Worm (Caenorhabditis elegans): ENCODE results near the gene aldo-2.

aldo-2 gene

ce11 chrIII:5884007-5884406 is 7.6 kb upstream of the aldo-2 start, which contains the start of gene C28H8.5:
C28H8.5 (plus strand) TSS chrIII:5884307.
- TF ChIP-seq Y53G8AR.9 (GFP tag; conservative IDR thresholded peaks at IDR 0.05): no peak
- no peak for TF ChIP-seq tbp1 (GFP tag; optimal IDR thresholded peaks at IDR 0.05)
- TF ChIP-seq ceh-91 (GFP tag; IDR thresholded peaks at IDR 0.05): no peak
- TF ChIP-seq ceh-40 (GFP tag; IDR thresholded peaks at IDR 0.05): no peak
- no peak for TF ChIP-seq ztf-18 (tag; optimal IDR thresholded peaks at IDR 0.05)
- no peak for TF ChIP-seq hlh-26 (GFP tag; conservative IDR thresholded peaks at IDR 0.05)
- TF ChIP-seq snpc-3.4 (tag; optimal IDR thresholded peaks at IDR 0.05): no peak
- no peak for TF ChIP-seq ztf-6 (GFP tag; IDR thresholded peaks at IDR 0.05)
- no peak for TF ChIP-seq unc-130 (GFP tag; optimal IDR thresholded peaks at IDR 0.05)
- TF ChIP-seq ets-4 (GFP tag; optimal IDR thresholded peaks at IDR 0.05): no peak

ce11 chrIII:5883517-5883916 is 7.1 kb upstream of the aldo-2 start:
- TF ChIP-seq mel-28 (tag; optimal IDR thresholded peaks at IDR 0.05; ENCODE audit: borderline replicate concordance) (no peak), B0019.2 (GFP tag; conservative IDR thresholded peaks at IDR 0.05) (no peak), K12H6.12 (tag; optimal IDR thresholded peaks at IDR 0.05) (no peak), F10E7.11 (tag; optimal IDR thresholded peaks at IDR 0.05) (no peak), bed-2 (GFP tag; IDR thresholded peaks at IDR 0.05) (no peak), B0035.1 (tag; optimal IDR thresholded peaks at IDR 0.05) (no peak), mcd-1 (GFP tag; IDR thresholded peaks at IDR 0.05) (no peak), F23B12.7 (tag; optimal IDR thresholded peaks at IDR 0.05; ENCODE audit: insufficient read depth) (no peak)

- TF ChIP-seq mel-28 (tag; optimal IDR thresholded peaks at IDR 0.05; ENCODE audit: borderline replicate concordance): no peak
- TF ChIP-seq attf-5 (GFP tag; optimal IDR thresholded peaks at IDR 0.05): no peak
- TF ChIP-seq nhr-120 (GFP tag; IDR thresholded peaks at IDR 0.05): no peak
- TF ChIP-seq ets-4 (GFP tag; optimal IDR thresholded peaks at IDR 0.05): no peak
- TF ChIP-seq ztf-3 (GFP tag; optimal IDR thresholded peaks at IDR 0.05): no peak
- TF ChIP-seq hlh-12 (tag; optimal IDR thresholded peaks at IDR 0.05): no peak
- TF ChIP-seq lin-40 (tag; optimal IDR thresholded peaks at IDR 0.05): no peak
- no peak for TF ChIP-seq pbrm-1 (GFP tag; IDR thresholded peaks at IDR 0.05)
- no peak for TF ChIP-seq lag-1 (GFP tag; IDR thresholded peaks at IDR 0.05)
- TF ChIP-seq fkh-3 (tag; optimal IDR thresholded peaks at IDR 0.05): no peak
Observed at ce11 chrIII:5882823-5883222, 6.4 kb upstream of the aldo-2 start, which contains the start of gene F01F1.14. F01F1.14 (minus strand) TSS chrIII:5882923.

- TF ChIP-seq pbrm-1 (GFP tag; IDR thresholded peaks at IDR 0.05): 0 out of 2 replicates have a peak, but pooled peaks have one; percentile 34
- peak; percentile 39 for TF ChIP-seq athp-1 (tag; optimal IDR thresholded peaks at IDR 0.05)
- no peak for TF ChIP-seq akir-1 (GFP tag; optimal IDR thresholded peaks at IDR 0.05)
- peak; percentile 25 for TF ChIP-seq him-1 (tag; optimal IDR thresholded peaks at IDR 0.05)
- no peak for TF ChIP-seq snpc-1.3 (tag; optimal IDR thresholded peaks at IDR 0.05; ENCODE audit: insufficient read depth)
- TF ChIP-seq hrde-1 (tag; optimal IDR thresholded peaks at IDR 0.05; ENCODE audit: borderline replicate concordance): peak; percentile 30
- TF ChIP-seq F57A8.1 (GFP tag; optimal IDR thresholded peaks at IDR 0.05): no peak
- TF ChIP-seq madf-6 (GFP tag; IDR thresholded peaks at IDR 0.05): peak; percentile 57; the same call in 1 of the 2 replicates
- TF ChIP-seq hlh-26 (GFP tag; conservative IDR thresholded peaks at IDR 0.05): no peak
- 0 out of 2 replicates have a peak, but pooled peaks have one; percentile 28 for TF ChIP-seq ekl-4 (GFP tag; IDR thresholded peaks at IDR 0.05)
- TF ChIP-seq tbx-9 (tag; optimal IDR thresholded peaks at IDR 0.05; ENCODE audit: borderline replicate concordance): no peak
- no peak for TF ChIP-seq somi-1 (GFP tag; optimal IDR thresholded peaks at IDR 0.05)
- no peak for TF ChIP-seq cebp-1 (GFP tag; IDR thresholded peaks at IDR 0.05)
- no peak for TF ChIP-seq cebp-1 (tag; optimal IDR thresholded peaks at IDR 0.05)
- peak; percentile 14 for TF ChIP-seq F52B5.7 (tag; optimal IDR thresholded peaks at IDR 0.05)
- TF ChIP-seq hsf-1 (GFP tag; IDR thresholded peaks at IDR 0.05): 0 out of 2 replicates have a peak, but pooled peaks have one; percentile 50
- no peak for TF ChIP-seq mel-28 (tag; optimal IDR thresholded peaks at IDR 0.05; ENCODE audit: borderline replicate concordance)
- TF ChIP-seq lsl-1 (GFP tag; optimal IDR thresholded peaks at IDR 0.05): no peak
- TF ChIP-seq cebp-2 (GFP tag; IDR thresholded peaks at IDR 0.05): no peak
- no peak for TF ChIP-seq ccch-3 (GFP tag; optimal IDR thresholded peaks at IDR 0.05)
- no peak for TF ChIP-seq repo-1 (tag; optimal IDR thresholded peaks at IDR 0.05)
Observed at ce11 chrIII:5882284-5882683, 5.9 kb upstream of the aldo-2 start.

All from whole organism, young adult.